Fruit fly (Drosophila melanogaster): Measurements from ENCODE around the gene Sfp33A1.

dm6 chr2L:11793986-11794385 is 39.7 kb upstream of the Sfp33A1 start, which contains the start of gene CG14937:
- TF ChIP-seq CG15336 (GFP tag; IDR thresholded peaks at IDR 0.05) (no peak), vri (GFP tag; optimal IDR thresholded peaks at IDR 0.05) (no peak), cyc (GFP tag; optimal IDR thresholded peaks at IDR 0.05) (no peak), CG6792 (GFP tag; optimal IDR thresholded peaks at IDR 0.05) (no peak), Smox (GFP tag; optimal IDR thresholded peaks at IDR 0.05) (no peak), acj6 (GFP tag; optimal IDR thresholded peaks at IDR 0.05) (no peak), Hr4 (GFP tag; optimal IDR thresholded peaks at IDR 0.05) (no peak), CG31627 (GFP tag; optimal IDR thresholded peaks at IDR 0.05) (no peak), CG3032 (tag; optimal IDR thresholded peaks at IDR 0.05) (no peak), CG3919 (GFP tag; optimal IDR thresholded peaks at IDR 0.05) (no peak), CG4318 (GFP tag; optimal IDR thresholded peaks at IDR 0.05) (no peak), CG11294 (GFP tag; IDR thresholded peaks at IDR 0.05) (no peak)
